Worm (Caenorhabditis elegans): Measurements from ENCODE around the gene W10G11.1.

W10G11.1 gene

ce11 chrII:3523547-3523946 lies 36.9 kb downstream of the W10G11.1 start:
- TF ChIP-seq unc-42 (tag; optimal IDR thresholded peaks at IDR 0.05), result peak; percentile 27
- peak; percentile 50 for TF ChIP-seq nfya-1 (tag; optimal IDR thresholded peaks at IDR 0.05)
- peak; percentile 41; the same call in 1 of the 2 replicates for TF ChIP-seq sox-2 (GFP tag; IDR thresholded peaks at IDR 0.05)
- TF ChIP-seq ceh-31 (tag; optimal IDR thresholded peaks at IDR 0.05), result peak; percentile 13
- peak; percentile 81 for TF ChIP-seq ceh-34 (tag; optimal IDR thresholded peaks at IDR 0.05)
- peak; percentile 18 for TF ChIP-seq tbx-2 (tag; optimal IDR thresholded peaks at IDR 0.05)
- peak; percentile 41 for TF ChIP-seq ceh-18 (tag; optimal IDR thresholded peaks at IDR 0.05)

ce11 chrII:3520988-3521850 lies 39.3 kb downstream of the W10G11.1 start, which contains the start of gene W09G10.9:
Gene W09G10.9, plus strand, starts transcription at chrII:3521800.
- TF ChIP-seq fkh-10 (GFP tag; optimal IDR thresholded peaks at IDR 0.05) (no peak), nhr-232 (tag; optimal IDR thresholded peaks at IDR 0.05) (peak; percentile 65), C08G9.2 (tag; optimal IDR thresholded peaks at IDR 0.05) (peak; percentile 4), Y22D7AL.16 (tag; optimal IDR thresholded peaks at IDR 0.05) (peak; percentile 55), pros-1 (tag; optimal IDR thresholded peaks at IDR 0.05) (no peak), elt-4 (tag; optimal IDR thresholded peaks at IDR 0.05) (no peak), hlh-30 (tag; optimal IDR thresholded peaks at IDR 0.05; ENCODE audit: insufficient read depth) (peak; percentile 5), unc-3 (GFP tag; conservative IDR thresholded peaks at IDR 0.05) (peak; percentile 90), unc-3 (tag; optimal IDR thresholded peaks at IDR 0.05) (peak; percentile 71), syd-9 (tag; optimal IDR thresholded peaks at IDR 0.05) (no peak), elt-2 (tag; optimal IDR thresholded peaks at IDR 0.05) (peak; percentile 84), pha-4 (tag; optimal IDR thresholded peaks at IDR 0.05) (no peak), che-1 (tag; optimal IDR thresholded peaks at IDR 0.05) (peak; percentile 74), F13H6.1 (tag; optimal IDR thresholded peaks at IDR 0.05) (no peak), ceh-34 (tag; optimal IDR thresholded peaks at IDR 0.05) (peak; percentile 62), madf-2 (tag; optimal IDR thresholded peaks at IDR 0.05) (peak; percentile 76), gmeb-2 (tag; optimal IDR thresholded peaks at IDR 0.05) (peak; percentile 60), dmd-4 (tag; optimal IDR thresholded peaks at IDR 0.05; ENCODE audit: borderline replicate concordance) (peak; percentile 70), ceh-30 (tag; optimal IDR thresholded peaks at IDR 0.05) (no peak), hlh-8 (tag; optimal IDR thresholded peaks at IDR 0.05) (no peak), pqm-1 (tag; optimal IDR thresholded peaks at IDR 0.05) (no peak), ceh-31 (tag; optimal IDR thresholded peaks at IDR 0.05) (peak; percentile 39), ceh-24 (tag; optimal IDR thresholded peaks at IDR 0.05) (no peak), zip-5 (tag; optimal IDR thresholded peaks at IDR 0.05) (peak; percentile 51), lin-11 (tag; optimal IDR thresholded peaks at IDR 0.05) (peak; percentile 79), sox-4 (tag; optimal IDR thresholded peaks at IDR 0.05) (peak; percentile 80), ztf-16 (tag; optimal IDR thresholded peaks at IDR 0.05) (peak; percentile 57), T23F11.4 (GFP tag; optimal IDR thresholded peaks at IDR 0.05) (peak; percentile 56), ets-4 (tag; optimal IDR thresholded peaks at IDR 0.05) (no peak), ceh-22 (tag; optimal IDR thresholded peaks at IDR 0.05) (peak; percentile 59), ttx-3 (tag; optimal IDR thresholded peaks at IDR 0.05) (peak; percentile 68), ceh-19 (GFP tag; optimal IDR thresholded peaks at IDR 0.05) (peak; percentile 77), ceh-6 (GFP tag; optimal IDR thresholded peaks at IDR 0.05) (peak; percentile 83), unc-55 (GFP tag; optimal IDR thresholded peaks at IDR 0.05) (no peak), dve-1 (tag; optimal IDR thresholded peaks at IDR 0.05) (peak; percentile 12), fax-1 (tag; optimal IDR thresholded peaks at IDR 0.05) (peak; percentile 65), ref-2 (tag; optimal IDR thresholded peaks at IDR 0.05) (peak; percentile 65), pag-3 (tag; optimal IDR thresholded peaks at IDR 0.05; ENCODE audit: borderline replicate concordance) (no peak), ceh-48 (tag; optimal IDR thresholded peaks at IDR 0.05) (peak; percentile 62), mec-3 (tag; optimal IDR thresholded peaks at IDR 0.05; ENCODE audit: borderline replicate concordance) (no peak), hlh-15 (tag; optimal IDR thresholded peaks at IDR 0.05) (peak; percentile 49), npax-4 (tag; optimal IDR thresholded peaks at IDR 0.05) (peak; percentile 40), nhr-11 (tag; optimal IDR thresholded peaks at IDR 0.05) (no peak), odd-2 (tag; optimal IDR thresholded peaks at IDR 0.05) (no peak)
